Worm (Caenorhabditis elegans): Measurements from ENCODE around the gene F22E5.12.
"Not testable (repeated sequence)": the region's sequence is repeated elsewhere in the genome, so short reads cannot be mapped to it uniquely, and the experiment has no call there.

F22E5.12 gene

ce11 chrII:2612278-2612677 is 34.4 kb downstream of the F22E5.12 start, which contains the start of gene D2062.13:
Gene D2062.13, plus strand, starts transcription at chrII:2612578.
- TF ChIP-seq elt-3 (tag; optimal IDR thresholded peaks at IDR 0.05); nhr-43 (tag; optimal IDR thresholded peaks at IDR 0.05; ENCODE audit: poor library complexity, severe bottlenecking); unc-62 (GFP tag; optimal IDR thresholded peaks at IDR 0.05): not testable (repeated sequence)

- no peak for TF ChIP-seq nhr-77 (tag; optimal IDR thresholded peaks at IDR 0.05)
- TF ChIP-seq nhr-11 (tag; optimal IDR thresholded peaks at IDR 0.05) = no peak
- no peak for TF ChIP-seq elt-1 (tag; optimal IDR thresholded peaks at IDR 0.05)
- TF ChIP-seq lsy-12 (tag; optimal IDR thresholded peaks at IDR 0.05) = no peak
- no peak for TF ChIP-seq ceh-16 (tag; optimal IDR thresholded peaks at IDR 0.05)
- no peak for TF ChIP-seq nhr-25 (tag; optimal IDR thresholded peaks at IDR 0.05)
- TF ChIP-seq elt-2 (tag; optimal IDR thresholded peaks at IDR 0.05) = no peak
- no peak for TF ChIP-seq fkh-2 (tag; optimal IDR thresholded peaks at IDR 0.05)
- TF ChIP-seq R02D3.7 (tag; optimal IDR thresholded peaks at IDR 0.05) = no peak
- no peak for TF ChIP-seq unc-39 (tag; optimal IDR thresholded peaks at IDR 0.05)
- TF ChIP-seq nfya-1 (tag; optimal IDR thresholded peaks at IDR 0.05; ENCODE audit: insufficient read depth) = no peak
- TF ChIP-seq ztf-11 (tag; optimal IDR thresholded peaks at IDR 0.05) = no peak
- TF ChIP-seq mml-1 (tag; optimal IDR thresholded peaks at IDR 0.05) = no peak
- no peak for TF ChIP-seq ZK546.5 (tag; optimal IDR thresholded peaks at IDR 0.05)
- no peak for TF ChIP-seq nhr-43 (tag; optimal IDR thresholded peaks at IDR 0.05; ENCODE audit: poor library complexity, severe bottlenecking)
- TF ChIP-seq elt-3 (tag; optimal IDR thresholded peaks at IDR 0.05) = no peak
- TF ChIP-seq unc-62 (GFP tag; optimal IDR thresholded peaks at IDR 0.05) = no peak
- TF ChIP-seq lin-15B (tag; optimal IDR thresholded peaks at IDR 0.05) = no peak
- no peak for TF ChIP-seq zag-1 (tag; optimal IDR thresholded peaks at IDR 0.05)
- no peak for TF ChIP-seq ztf-4 (tag; optimal IDR thresholded peaks at IDR 0.05)
These were observed 35.6 kb downstream of the F22E5.12 start for ce11 chrII:2611009-2611408.

ce11 chrII:2610202-2610912 is 36.3 kb downstream of the F22E5.12 start, which contains the start of gene sri-38:
Gene sri-38, plus strand, starts transcription at chrII:2610862.
- TF ChIP-seq ama-1 (optimal IDR thresholded peaks at IDR 0.05) (no peak), nhr-77 (tag; optimal IDR thresholded peaks at IDR 0.05) (no peak), snpc-4 (tag; optimal IDR thresholded peaks at IDR 0.05) (no peak), jun-1 (tag; optimal IDR thresholded peaks at IDR 0.05) (peak; percentile 55), R02D3.7 (tag; optimal IDR thresholded peaks at IDR 0.05) (no peak), hmg-11 (tag; optimal IDR thresholded peaks at IDR 0.05) (no peak), unc-39 (tag; optimal IDR thresholded peaks at IDR 0.05) (no peak), tbx-2 (tag; optimal IDR thresholded peaks at IDR 0.05) (no peak), fos-1 (tag; optimal IDR thresholded peaks at IDR 0.05) (peak; percentile 30), ceh-82 (tag; optimal IDR thresholded peaks at IDR 0.05) (no peak), nfya-1 (tag; optimal IDR thresholded peaks at IDR 0.05; ENCODE audit: insufficient read depth) (no peak), nhr-12 (tag; optimal IDR thresholded peaks at IDR 0.05) (no peak), zag-1 (tag; optimal IDR thresholded peaks at IDR 0.05) (no peak), nhr-28 (tag; optimal IDR thresholded peaks at IDR 0.05) (no peak), pqm-1 (tag; optimal IDR thresholded peaks at IDR 0.05) (peak; percentile 73), nhr-11 (tag; optimal IDR thresholded peaks at IDR 0.05) (no peak), skn-1 (tag; optimal IDR thresholded peaks at IDR 0.05) (no peak), elt-2 (tag; optimal IDR thresholded peaks at IDR 0.05) (peak; percentile 96), mml-1 (tag; optimal IDR thresholded peaks at IDR 0.05) (no peak), ZK546.5 (tag; optimal IDR thresholded peaks at IDR 0.05) (no peak), fkh-2 (tag; optimal IDR thresholded peaks at IDR 0.05) (no peak), elt-1 (tag; optimal IDR thresholded peaks at IDR 0.05) (no peak), aly-2 (tag; optimal IDR thresholded peaks at IDR 0.05) (no peak), nhr-67 (tag; optimal IDR thresholded peaks at IDR 0.05) (no peak), nhr-237 (tag; optimal IDR thresholded peaks at IDR 0.05) (no peak)

ce11 chrII:2605319-2605718 is 41.3 kb downstream of the F22E5.12 start, which contains the start of gene sri-77:
Gene sri-77, minus strand, starts transcription at chrII:2605419.
- TF ChIP-seq fkh-10 (GFP tag; optimal IDR thresholded peaks at IDR 0.05) (no peak), nhr-76 (tag; optimal IDR thresholded peaks at IDR 0.05) (no peak), pqm-1 (tag; optimal IDR thresholded peaks at IDR 0.05) (no peak), ceh-28 (tag; optimal IDR thresholded peaks at IDR 0.05) (no peak), hmg-11 (tag; optimal IDR thresholded peaks at IDR 0.05) (no peak), lin-15B (tag; optimal IDR thresholded peaks at IDR 0.05) (no peak), nhr-67 (tag; optimal IDR thresholded peaks at IDR 0.05) (no peak), lsy-12 (tag; optimal IDR thresholded peaks at IDR 0.05) (no peak), unc-62 (GFP tag; optimal IDR thresholded peaks at IDR 0.05) (no peak), pha-4 (tag; optimal IDR thresholded peaks at IDR 0.05) (no peak), tbx-2 (tag; optimal IDR thresholded peaks at IDR 0.05) (no peak), mml-1 (tag; optimal IDR thresholded peaks at IDR 0.05) (no peak)

Data from whole organism, L3 larva.